Worm (Caenorhabditis elegans): ENCODE results near the gene slc-36.5.

Gene slc-36.5

DNA sequence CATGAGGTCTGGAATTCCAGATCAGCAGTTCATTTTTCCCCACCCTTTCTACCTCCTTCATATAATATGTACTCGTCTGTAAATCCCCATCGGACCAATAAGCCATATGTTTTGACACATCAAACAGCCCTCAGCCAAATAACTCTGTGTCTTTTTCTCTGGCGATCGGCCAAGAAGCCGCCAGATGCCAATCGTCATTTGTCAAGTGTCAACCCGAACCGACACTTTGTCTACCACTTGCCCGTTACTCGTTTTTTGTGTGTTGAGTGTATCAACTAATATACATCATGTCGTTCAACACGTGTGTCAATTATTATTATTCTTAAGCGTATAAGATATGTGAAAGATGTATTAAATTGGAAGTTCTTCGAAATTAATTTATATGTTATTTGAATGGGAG is 53.6 kb downstream of the slc-36.5 start:
- TF ChIP-seq elt-3 (tag; optimal IDR thresholded peaks at IDR 0.05) (no peak), nhr-2 (tag; optimal IDR thresholded peaks at IDR 0.05) (peak; percentile 73), unc-120 (tag; optimal IDR thresholded peaks at IDR 0.05; ENCODE audit: poor library complexity, severe bottlenecking) (peak; percentile 47), unc-62 (GFP tag; optimal IDR thresholded peaks at IDR 0.05) (peak; percentile 98), hlh-1 (tag; optimal IDR thresholded peaks at IDR 0.05) (peak; percentile 88)
